Fruit fly (Drosophila melanogaster) whole organism, prepupa: Measurements from ENCODE around the gene CG34308.

Source experiments
- CG32006 ChIP-seq: fragments of 200-800 bp; sonication (Bioruptor generic); optimal IDR thresholded peaks from 3 replicates; lab custom pipeline; 2017; ENCODE audit warnings: missing biosample characterization, mild to moderate bottlenecking, missing genetic modification characterization
- Ets21C ChIP-seq: fragments of 200-800 bp; sonication (Bioruptor generic); optimal IDR thresholded peaks from 3 replicates; lab custom pipeline; 2016; ENCODE audit warnings: missing biosample characterization, missing genetic modification characterization
- dac ChIP-seq: fragments of 200-800 bp; sonication (Bioruptor generic); optimal IDR thresholded peaks from 2 replicates; lab custom pipeline; 2017; ENCODE audit warnings: missing biosample characterization, mild to moderate bottlenecking, missing genetic modification characterization

dm6 chr3R:13044459-13044858 is 44.6 kb upstream of the CG34308 start, which contains the start of gene Hsc70-2:
- TF ChIP-seq CG32006 (GFP tag; lab: Kevin White, UChicago): no peak
- no peak for TF ChIP-seq Ets21C
- TF ChIP-seq dac (GFP tag; lab: Kevin White, UChicago): no peak
